Fruit fly (Drosophila melanogaster): Measurements from ENCODE around the gene CG32579.
A peak's percentile ranks its signal among the peaks of the same experiment; 100 is the strongest.

The CG32579 gene

DNA sequence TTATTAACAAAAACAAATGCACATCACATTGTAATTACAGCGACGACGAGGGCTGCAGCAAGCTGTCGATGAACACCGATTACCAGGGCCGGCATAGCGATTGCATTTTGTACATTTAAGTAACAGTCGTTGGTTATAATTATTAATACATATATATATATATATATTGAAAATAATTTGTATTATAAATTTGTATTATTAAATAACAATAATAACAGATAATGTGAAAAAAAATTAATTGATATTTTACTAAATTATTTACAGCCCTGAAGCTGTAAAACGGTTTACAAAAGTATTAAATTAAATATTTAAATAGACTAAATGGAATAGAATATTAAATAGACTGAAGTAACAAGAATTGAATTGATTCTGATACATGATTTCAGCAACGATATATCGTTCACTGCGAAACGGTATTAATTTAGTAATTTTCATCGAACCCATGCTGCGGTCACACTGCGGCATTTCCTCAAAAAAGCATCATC lies 47.2 kb upstream of the CG32579 start, which contains the start of the genes kat80 and Prosalpha4 (continued):
- TF ChIP-seq jing (GFP tag; optimal IDR thresholded peaks at IDR 0.05) (no peak), CG12769 (tag; optimal IDR thresholded peaks at IDR 0.05) (no peak), HmgD (GFP tag; optimal IDR thresholded peaks at IDR 0.05) (no peak), chinmo (GFP tag; IDR thresholded peaks at IDR 0.05; ENCODE audit: partially characterized antibody) (0 out of 4 replicates have a peak, but pooled peaks have one; percentile 37), HLHmδ (GFP tag; optimal IDR thresholded peaks at IDR 0.05) (no peak), CG3281 (GFP tag; optimal IDR thresholded peaks at IDR 0.05) (peak; percentile 62), CG10543 (GFP tag; optimal IDR thresholded peaks at IDR 0.05) (peak; percentile 27), CG32772 (GFP tag; IDR thresholded peaks at IDR 0.05) (no peak), CG4328 (GFP tag; optimal IDR thresholded peaks at IDR 0.05) (peak; percentile 11), CTCF (GFP tag; optimal IDR thresholded peaks at IDR 0.05) (no peak), CG7987 (GFP tag; optimal IDR thresholded peaks at IDR 0.05) (no peak), chm (GFP tag; IDR thresholded peaks at IDR 0.05) (no peak), CG17385 (GFP tag; optimal IDR thresholded peaks at IDR 0.05) (peak; percentile 19), CG17186 (GFP tag; optimal IDR thresholded peaks at IDR 0.05) (no peak), CG6175 (GFP tag; IDR thresholded peaks at IDR 0.05) (no peak), Rfx (GFP tag; IDR thresholded peaks at IDR 0.05) (0 out of 2 replicates have a peak, but pooled peaks have one; percentile 23), sisA (GFP tag; IDR thresholded peaks at IDR 0.05) (no peak), Hand (GFP tag; optimal IDR thresholded peaks at IDR 0.05) (no peak), CG14050 (GFP tag; IDR thresholded peaks at IDR 0.05) (no peak), dysf (GFP tag; IDR thresholded peaks at IDR 0.05) (no peak), CkIIα-i1 (GFP tag; IDR thresholded peaks at IDR 0.05) (no peak), CG9437 (GFP tag; optimal IDR thresholded peaks at IDR 0.05) (peak; percentile 19), CG14014 (GFP tag; IDR thresholded peaks at IDR 0.05) (no peak), Gug (GFP tag; IDR thresholded peaks at IDR 0.05) (peak; percentile 35; the same call in 1 of the 4 replicates), Scr (GFP tag; IDR thresholded peaks at IDR 0.05; ENCODE audit: partially characterized antibody) (peak; percentile 71), CG10959 (GFP tag; IDR thresholded peaks at IDR 0.05) (no peak), run (tag; optimal IDR thresholded peaks at IDR 0.05) (no peak), CG43689 (GFP tag; IDR thresholded peaks at IDR 0.05) (no peak), ttk (GFP tag; IDR thresholded peaks at IDR 0.05) (no peak), unpg (GFP tag; optimal IDR thresholded peaks at IDR 0.05) (peak; percentile 32), CG16779 (GFP tag; IDR thresholded peaks at IDR 0.05) (no peak), CG18262 (tag; optimal IDR thresholded peaks at IDR 0.05) (peak; percentile 48), CG6813 (GFP tag; optimal IDR thresholded peaks at IDR 0.05) (no peak), GATAe (GFP tag; conservative IDR thresholded peaks at IDR 0.05) (no peak), mirr (GFP tag; optimal IDR thresholded peaks at IDR 0.05) (no peak), sna (GFP tag; IDR thresholded peaks at IDR 0.05; ENCODE audit: partially characterized antibody) (no peak), CG18619 (GFP tag; optimal IDR thresholded peaks at IDR 0.05) (no peak), CG15601 (tag; optimal IDR thresholded peaks at IDR 0.05) (peak; percentile 30), CG1603 (tag; optimal IDR thresholded peaks at IDR 0.05) (peak; percentile 5), CG12219 (GFP tag; optimal IDR thresholded peaks at IDR 0.05) (no peak), Sox102F (GFP tag; optimal IDR thresholded peaks at IDR 0.05) (no peak), Pdp1 (GFP tag; optimal IDR thresholded peaks at IDR 0.05) (peak in 1 of 2 experiments; percentile 10), Xbp1 (GFP tag; optimal IDR thresholded peaks at IDR 0.05) (peak; percentile 31), NC2α (GFP tag; optimal IDR thresholded peaks at IDR 0.05) (no peak), CG3995 (GFP tag; optimal IDR thresholded peaks at IDR 0.05) (peak; percentile 96), prd (optimal IDR thresholded peaks at IDR 0.05) (no peak), prd (GFP tag; IDR thresholded peaks at IDR 0.05) (peak; percentile 13; the same call in 1 of the 3 replicates), Hsf (GFP tag; optimal IDR thresholded peaks at IDR 0.05) (no peak), Blimp-1 (GFP tag; optimal IDR thresholded peaks at IDR 0.05) (peak; percentile 22), CG30020 (tag; optimal IDR thresholded peaks at IDR 0.05) (peak; percentile 78), CG10979 (tag; optimal IDR thresholded peaks at IDR 0.05) (peak; percentile 8)
